Worm (Caenorhabditis elegans) whole organism, midembryonic: Measurements from ENCODE around the gene clec-85.
"Not testable (repeated sequence)": the region's sequence is repeated elsewhere in the genome, so short reads cannot be mapped to it uniquely, and the experiment has no call there.

Experiments used
- flt-1 ChIP-seq: fragments of 200-800 bp; sonication (Bioruptor generic); IDR thresholded peaks from 2 replicates; pipeline ENCODE4 v1.3.6; 2022; ENCODE audit warnings: missing genetic modification characterization, missing compliant biosample characterization
- klf-2 ChIP-seq: fragments of 200-800 bp; sonication (Bioruptor generic); conservative IDR thresholded peaks from 2 replicates; pipeline ENCODE4 v1.3.6; 2022; ENCODE audit warnings: missing genetic modification reagents, missing genetic modification characterization, missing compliant biosample characterization
- tab-1 ChIP-seq: fragments of 200-800 bp; sonication (Bioruptor generic); IDR thresholded peaks from 2 replicates; pipeline ENCODE4 v1.3.6; 2022; ENCODE audit warnings: missing genetic modification characterization, missing compliant biosample characterization
- ztf-23 ChIP-seq: fragments of 200-800 bp; sonication (Bioruptor generic); IDR thresholded peaks from 2 replicates; pipeline ENCODE4 v1.3.6; 2022; ENCODE audit warnings: missing genetic modification reagents, missing genetic modification characterization, missing compliant biosample characterization

ce11 chrIV:2895986-2896660, 45.4 kb downstream of the clec-85 start:
- TF ChIP-seq flt-1 (GFP tag; lab: Robert Waterston, UW); tab-1 (GFP tag; lab: Robert Waterston, UW); klf-2; ztf-23 (GFP tag; lab: Robert Waterston, UW): not testable (repeated sequence)
